Fruit fly (Drosophila melanogaster): Measurements from ENCODE around the gene CG6770.

CG6770 gene

DNA sequence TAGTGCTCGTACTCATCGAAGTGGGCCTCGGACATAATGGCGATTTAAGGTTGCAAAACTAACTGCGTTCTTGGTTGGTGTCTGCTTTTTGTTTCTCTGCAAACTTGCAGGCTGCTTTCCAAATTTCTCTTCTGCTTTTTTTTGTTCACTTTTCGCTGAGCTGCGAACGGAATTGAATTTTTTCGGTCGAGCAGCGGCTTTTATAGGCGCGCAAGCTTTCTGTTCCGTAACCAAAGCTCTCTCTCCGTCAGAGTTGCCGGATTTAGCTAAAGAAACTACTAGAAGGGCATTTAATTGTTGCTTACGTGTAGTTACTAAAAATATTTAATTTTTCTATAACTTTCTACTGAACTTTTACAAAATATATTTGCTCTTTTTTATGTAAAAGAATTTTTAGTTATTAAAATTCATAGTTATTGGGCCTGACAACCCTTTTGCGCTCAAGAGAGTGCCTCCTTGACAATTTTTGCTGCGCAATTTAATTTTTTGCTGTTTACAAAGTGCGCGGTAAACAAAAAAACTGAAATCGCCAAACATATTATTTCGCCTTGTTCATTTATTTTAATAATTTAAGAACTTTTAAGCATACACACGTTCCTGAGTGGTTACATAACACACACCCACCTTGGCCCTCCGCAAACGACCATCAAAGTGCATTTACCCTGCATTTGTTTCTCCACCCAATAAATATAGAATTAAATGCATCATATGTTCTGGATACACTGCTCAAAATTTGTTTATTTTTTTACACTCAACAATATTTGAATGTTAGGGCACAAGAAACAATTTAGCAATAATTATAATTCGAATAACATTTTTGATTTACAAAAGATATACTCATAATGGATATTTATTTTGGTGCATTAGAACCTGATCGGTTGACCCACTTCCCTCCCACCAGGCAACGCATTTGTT, at the start of gene CG6770 (continued):
- peak; percentile 39 for TF ChIP-seq CG1602 (GFP tag; optimal IDR thresholded peaks at IDR 0.05)
- TF ChIP-seq CG13287 (GFP tag; IDR thresholded peaks at IDR 0.05; ENCODE audit: partially characterized antibody) = peak; percentile 28; the same call in 1 of the 2 replicates

DNA sequence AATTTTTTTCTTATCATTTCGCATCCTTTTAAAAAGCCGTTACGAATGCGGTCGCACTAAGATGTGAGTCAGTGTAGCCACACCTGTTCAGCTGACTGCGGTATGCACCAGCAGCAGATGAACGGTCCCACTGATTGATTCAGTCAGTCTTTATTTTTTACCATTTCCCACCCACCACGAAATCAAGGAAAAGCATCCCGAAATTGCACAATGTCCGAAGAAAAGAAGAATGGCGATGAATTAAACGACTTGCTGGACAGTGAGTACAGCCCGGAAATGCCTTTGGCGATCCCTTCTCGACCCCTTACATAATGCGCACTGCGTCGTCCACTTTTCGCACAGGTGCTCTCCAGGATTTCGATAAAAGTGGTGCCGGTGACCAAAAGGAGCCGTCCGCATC, 47.7 kb upstream of the CG6770 start:
- TF ChIP-seq CTCF (GFP tag; optimal IDR thresholded peaks at IDR 0.05) (peak; percentile 21), CG5953 (GFP tag; IDR thresholded peaks at IDR 0.05) (no peak), MESR4 (GFP tag; optimal IDR thresholded peaks at IDR 0.05) (peak; percentile 78), Chrac-16 (GFP tag; optimal IDR thresholded peaks at IDR 0.05) (no peak), toy (GFP tag; IDR thresholded peaks at IDR 0.05) (no peak), CG15073 (GFP tag; optimal IDR thresholded peaks at IDR 0.05) (no peak), CrebB (tag; optimal IDR thresholded peaks at IDR 0.05) (no peak), bigmax (GFP tag; optimal IDR thresholded peaks at IDR 0.05) (no peak), tll (GFP tag; optimal IDR thresholded peaks at IDR 0.05) (peak in 1 of 2 experiments; percentile 72), CG1233 (GFP tag; optimal IDR thresholded peaks at IDR 0.05) (no peak), CG10321 (GFP tag; IDR thresholded peaks at IDR 0.05) (no peak), sens (GFP tag) (no peak), sim (GFP tag; IDR thresholded peaks at IDR 0.05) (no peak), nerfin-1 (tag; optimal IDR thresholded peaks at IDR 0.05) (no peak), aop (GFP tag; IDR thresholded peaks at IDR 0.05) (no peak), stwl (tag; optimal IDR thresholded peaks at IDR 0.05) (peak; percentile 85), sqz (GFP tag; optimal IDR thresholded peaks at IDR 0.05) (no peak), Lim3 (GFP tag; IDR thresholded peaks at IDR 0.05) (no peak), CG4730 (GFP tag; IDR thresholded peaks at IDR 0.05) (no peak), cg (GFP tag; optimal IDR thresholded peaks at IDR 0.05) (no peak), BtbVII (GFP tag; optimal IDR thresholded peaks at IDR 0.05) (no peak), CG11504 (tag; optimal IDR thresholded peaks at IDR 0.05) (no peak), gro (GFP tag; optimal IDR thresholded peaks at IDR 0.05) (no peak), Adf1 (GFP tag; IDR thresholded peaks at IDR 0.05) (no peak), CG8944 (GFP tag; optimal IDR thresholded peaks at IDR 0.05) (no peak), ash1 (GFP tag; optimal IDR thresholded peaks at IDR 0.05) (no peak), az2 (GFP tag; optimal IDR thresholded peaks at IDR 0.05) (no peak), CG7839 (tag; optimal IDR thresholded peaks at IDR 0.05) (no peak), CG15696 (tag; optimal IDR thresholded peaks at IDR 0.05) (no peak), pum (GFP tag; optimal IDR thresholded peaks at IDR 0.05) (no peak), CG9797 (GFP tag; optimal IDR thresholded peaks at IDR 0.05) (peak; percentile 98), pzg (GFP tag; optimal IDR thresholded peaks at IDR 0.05) (peak; percentile 92), lbe (GFP tag; optimal IDR thresholded peaks at IDR 0.05) (no peak), ranshi (GFP tag; IDR thresholded peaks at IDR 0.05) (no peak; the same call in 1 of the 2 replicates), ro (GFP tag; IDR thresholded peaks at IDR 0.05) (no peak), rib (GFP tag; IDR thresholded peaks at IDR 0.05) (no peak), ase (GFP tag; IDR thresholded peaks at IDR 0.05) (no peak), Pdp1 (GFP tag; optimal IDR thresholded peaks at IDR 0.05) (peak in 1 of 2 experiments; percentile 89), Sry-δ (GFP tag; optimal IDR thresholded peaks at IDR 0.05) (peak; percentile 24), wor (GFP tag; IDR thresholded peaks at IDR 0.05) (no peak), CG8478 (optimal IDR thresholded peaks at IDR 0.05) (no peak), Hmr (GFP tag; optimal IDR thresholded peaks at IDR 0.05) (no peak), NK7.1 (GFP tag; optimal IDR thresholded peaks at IDR 0.05) (no peak), Trl (optimal IDR thresholded peaks at IDR 0.05) (no peak), Trl (GFP tag; optimal IDR thresholded peaks at IDR 0.05) (no peak), corto (GFP tag; optimal IDR thresholded peaks at IDR 0.05) (no peak), usp (GFP tag; optimal IDR thresholded peaks at IDR 0.05) (no peak), Deaf1 (tag; optimal IDR thresholded peaks at IDR 0.05) (no peak)
